Worm (Caenorhabditis elegans) whole organism, L3 larva: Measurements from ENCODE around the gene T13A10.2.

ENCODE experiments used
- mdl-1 ChIP-seq: fragments of 150-350 bp; optimal IDR thresholded peaks from 2 replicates; lab custom pipeline; 2014; ENCODE audit warnings: missing biosample characterization, missing genetic modification characterization
- nhr-11 ChIP-seq: fragments of 150-350 bp; optimal IDR thresholded peaks from 2 replicates; lab custom pipeline; 2014; ENCODE audit warnings: missing biosample characterization, missing genetic modification characterization
- pqm-1 ChIP-seq: fragments of 150-350 bp; optimal IDR thresholded peaks from 2 replicates; lab custom pipeline; 2017; ENCODE audit warnings: missing biosample characterization, missing genetic modification characterization, inconsistent platforms

DNA sequence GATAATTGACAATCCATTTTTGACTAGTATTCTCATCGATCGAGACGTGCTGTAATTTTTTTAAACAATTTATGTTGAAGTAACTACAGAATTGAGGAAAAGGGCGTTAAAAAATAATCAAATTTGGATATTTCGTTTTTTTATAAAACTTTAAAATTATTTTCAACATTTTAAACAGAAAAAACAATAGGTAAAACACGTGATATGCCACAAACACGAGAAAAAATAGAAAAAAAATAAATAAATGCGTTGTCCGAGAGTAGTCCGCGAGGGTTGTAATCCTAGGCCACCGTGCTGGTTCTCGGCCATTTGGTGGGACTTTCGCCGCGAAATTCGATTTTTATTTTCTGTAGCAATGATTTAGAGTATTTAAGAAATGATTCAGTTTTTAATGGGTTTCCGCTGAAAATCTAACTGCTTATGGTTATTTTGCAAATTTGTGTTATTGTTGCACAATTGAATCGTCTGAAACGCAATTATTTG, 46.8 kb upstream of the T13A10.2 start, which contains the start of gene C49A9.10:
- TF ChIP-seq nhr-11 (tag; lab: Kevin White, UChicago): no peak
- no peak for TF ChIP-seq mdl-1 (tag; lab: Kevin White, UChicago)
- peak; percentile 54 for TF ChIP-seq pqm-1 (tag; lab: Kevin White, UChicago)
